Worm (Caenorhabditis elegans) whole organism, midembryonic: ENCODE results near the gene epg-5.

ENCODE experiments used
- flt-1 ChIP-seq: fragments of 200-800 bp; sonication (Bioruptor generic); IDR thresholded peaks from 2 replicates; pipeline ENCODE4 v1.3.6; 2022; ENCODE audit warnings: missing genetic modification characterization, missing compliant biosample characterization
- klf-2 ChIP-seq: fragments of 200-800 bp; sonication (Bioruptor generic); conservative IDR thresholded peaks from 2 replicates; pipeline ENCODE4 v1.3.6; 2022; ENCODE audit warnings: missing genetic modification reagents, missing genetic modification characterization, missing compliant biosample characterization
- tab-1 ChIP-seq: fragments of 200-800 bp; sonication (Bioruptor generic); IDR thresholded peaks from 2 replicates; pipeline ENCODE4 v1.3.6; 2022; ENCODE audit warnings: missing genetic modification characterization, missing compliant biosample characterization
- ztf-23 ChIP-seq: fragments of 200-800 bp; sonication (Bioruptor generic); IDR thresholded peaks from 2 replicates; pipeline ENCODE4 v1.3.6; 2022; ENCODE audit warnings: missing genetic modification reagents, missing genetic modification characterization, missing compliant biosample characterization
- ztf-29 ChIP-seq: fragments of 200-800 bp; sonication (Bioruptor generic); IDR thresholded peaks from 2 replicates; pipeline ENCODE4 v1.3.6; 2022; ENCODE audit warnings: missing genetic modification reagents, missing genetic modification characterization, missing compliant biosample characterization

- TF ChIP-seq tab-1 (GFP tag; lab: Robert Waterston, UW): no peak
- no peak for TF ChIP-seq ztf-29 (GFP tag; lab: Robert Waterston, UW)
- TF ChIP-seq flt-1 (GFP tag; lab: Robert Waterston, UW): no peak
- no peak for TF ChIP-seq ztf-23 (GFP tag; lab: Robert Waterston, UW)
- no peak for TF ChIP-seq klf-2 (GFP tag; lab: Robert Waterston, UW)
Measured at ce11 chrII:6636136-6636535, 27.0 kb upstream of the epg-5 start, which contains the start of gene T19D12.5.
